Worm (Caenorhabditis elegans) whole organism, L3 larva: ENCODE measurements around the gene nhr-243.

Experiments used
- R02D3.7 ChIP-seq: fragments of 150-350 bp; optimal IDR thresholded peaks from 2 replicates; lab custom pipeline; 2014; ENCODE audit warnings: missing biosample characterization, missing genetic modification characterization
- ZK546.5 ChIP-seq: sonication (generic microtip); optimal IDR thresholded peaks from 2 replicates; lab custom pipeline; 2017; ENCODE audit warnings: missing biosample characterization, missing genetic modification characterization
- aly-2 ChIP-seq: fragments of 150-350 bp; optimal IDR thresholded peaks from 2 replicates; lab custom pipeline; 2014; ENCODE audit warnings: missing biosample characterization, missing genetic modification characterization
- ceh-16 ChIP-seq: sonication (generic microtip); optimal IDR thresholded peaks from 2 replicates; lab custom pipeline; 2017; ENCODE audit warnings: missing biosample characterization, missing genetic modification characterization
- ceh-28 ChIP-seq: fragments of 150-350 bp; optimal IDR thresholded peaks from 2 replicates; lab custom pipeline; 2014; ENCODE audit warnings: missing biosample characterization, missing genetic modification reagents, missing genetic modification characterization
- ceh-82 ChIP-seq: fragments of 150-350 bp; optimal IDR thresholded peaks from 2 replicates; lab custom pipeline; 2014; ENCODE audit warnings: missing biosample characterization, missing genetic modification characterization
- ceh-9 ChIP-seq: sonication (generic microtip); optimal IDR thresholded peaks from 2 replicates; lab custom pipeline; 2018; ENCODE audit warnings: missing biosample characterization, missing genetic modification characterization
- egl-27 ChIP-seq: sonication (generic microtip); optimal IDR thresholded peaks from 4 replicates; lab custom pipeline; 2017; ENCODE audit warnings: missing biosample characterization, missing genetic modification reagents, missing genetic modification characterization
- egl-5 ChIP-seq: fragments of 150-350 bp; optimal IDR thresholded peaks from 2 replicates; lab custom pipeline; 2017; ENCODE audit warnings: missing biosample characterization, missing genetic modification reagents, missing genetic modification characterization, inconsistent platforms
- elt-1 ChIP-seq: fragments of 150-350 bp; optimal IDR thresholded peaks from 2 replicates; lab custom pipeline; 2014; ENCODE audit warnings: missing biosample characterization, missing genetic modification characterization
- elt-2 ChIP-seq: sonication (generic microtip); optimal IDR thresholded peaks from 2 replicates; lab custom pipeline; 2016; ENCODE audit warnings: missing genetic modification reagents, mild to moderate bottlenecking, missing genetic modification characterization, missing compliant biosample characterization
- elt-3 ChIP-seq, 3 experiments: fragments of 150-350 bp in 1 of 3; sonication (generic microtip) in 2 of 3; optimal IDR thresholded peaks; 2 replicates in 2 of 3; 4 replicates in 1 of 3; lab custom pipeline; 2014 to 2017; ENCODE audit warnings: missing biosample characterization in 3 of 3, missing genetic modification characterization in 3 of 3
- fkh-10 ChIP-seq: sonication (generic microtip); optimal IDR thresholded peaks from 2 replicates; lab custom pipeline; 2017; ENCODE audit warnings: missing biosample characterization, missing genetic modification reagents, missing genetic modification characterization
- fos-1 ChIP-seq: fragments of 150-350 bp; optimal IDR thresholded peaks from 2 replicates; lab custom pipeline; 2014; ENCODE audit warnings: missing biosample characterization, missing genetic modification characterization
- hmg-11 ChIP-seq: sonication (generic microtip); optimal IDR thresholded peaks from 2 replicates; lab custom pipeline; 2016; ENCODE audit warnings: missing genetic modification characterization, missing compliant biosample characterization
- jun-1 ChIP-seq: fragments of 150-350 bp; optimal IDR thresholded peaks from 2 replicates; lab custom pipeline; 2014; ENCODE audit warnings: missing biosample characterization, missing genetic modification reagents, missing genetic modification characterization
- lin-15B ChIP-seq: fragments of 150-350 bp; optimal IDR thresholded peaks from 2 replicates; lab custom pipeline; 2014; ENCODE audit warnings: missing biosample characterization, missing genetic modification characterization
- lin-39 ChIP-seq: fragments of 150-350 bp; optimal IDR thresholded peaks from 2 replicates; lab custom pipeline; 2018; ENCODE audit warnings: missing biosample characterization, missing genetic modification reagents, missing genetic modification characterization
- lsy-12 ChIP-seq: sonication (generic microtip); optimal IDR thresholded peaks from 2 replicates; lab custom pipeline; 2016; ENCODE audit warnings: mild to moderate bottlenecking, missing genetic modification characterization, missing compliant biosample characterization
- mml-1 ChIP-seq: fragments of 150-350 bp; sonication (generic microtip); optimal IDR thresholded peaks from 3 replicates; lab custom pipeline; 2014; ENCODE audit warnings: missing biosample characterization, missing genetic modification characterization
- nfya-1 ChIP-seq: sonication (generic microtip); optimal IDR thresholded peaks from 2 replicates; lab custom pipeline; 2017; ENCODE audit warnings: missing genetic modification characterization, mild to moderate bottlenecking, missing compliant biosample characterization, antibody characterized with exemption, moderate library complexity; ENCODE audit not compliant: insufficient read depth
- nhr-11 ChIP-seq: fragments of 150-350 bp; optimal IDR thresholded peaks from 2 replicates; lab custom pipeline; 2014; ENCODE audit warnings: missing biosample characterization, missing genetic modification characterization
- nhr-12 ChIP-seq: fragments of 150-350 bp; optimal IDR thresholded peaks from 2 replicates; lab custom pipeline; 2014; ENCODE audit warnings: missing biosample characterization, missing genetic modification characterization
- nhr-23 ChIP-seq: fragments of 150-350 bp; optimal IDR thresholded peaks from 2 replicates; lab custom pipeline; 2014; ENCODE audit warnings: missing biosample characterization, missing genetic modification reagents, missing genetic modification characterization
- nhr-237 ChIP-seq: fragments of 150-350 bp; optimal IDR thresholded peaks from 2 replicates; lab custom pipeline; 2014; ENCODE audit warnings: missing biosample characterization, missing genetic modification characterization
- nhr-25 ChIP-seq: sonication (generic microtip); optimal IDR thresholded peaks from 2 replicates; lab custom pipeline; 2017; ENCODE audit warnings: missing biosample characterization, missing genetic modification characterization
- nhr-28 ChIP-seq: fragments of 150-350 bp; optimal IDR thresholded peaks from 2 replicates; lab custom pipeline; 2014; ENCODE audit warnings: missing biosample characterization, missing genetic modification characterization
- nhr-43 ChIP-seq: sonication (generic microtip); optimal IDR thresholded peaks from 2 replicates; lab custom pipeline; 2016; ENCODE audit warnings: mild to moderate bottlenecking, missing genetic modification characterization, missing compliant biosample characterization; ENCODE audit not compliant: poor library complexity, severe bottlenecking
- nhr-76 ChIP-seq: fragments of 150-350 bp; sonication (generic microtip); optimal IDR thresholded peaks from 5 replicates; lab custom pipeline; 2014; ENCODE audit warnings: missing biosample characterization, missing genetic modification characterization
- nhr-77 ChIP-seq: fragments of 150-350 bp; optimal IDR thresholded peaks from 2 replicates; lab custom pipeline; 2014; ENCODE audit warnings: missing biosample characterization, missing genetic modification characterization
- pha-4 ChIP-seq: fragments of 150-350 bp; optimal IDR thresholded peaks from 2 replicates; lab custom pipeline; 2014; ENCODE audit warnings: missing biosample characterization, missing genetic modification reagents, missing genetic modification characterization
- pqm-1 ChIP-seq: fragments of 150-350 bp; optimal IDR thresholded peaks from 2 replicates; lab custom pipeline; 2017; ENCODE audit warnings: missing biosample characterization, missing genetic modification characterization, inconsistent platforms
- skn-1 ChIP-seq: fragments of 150-350 bp; optimal IDR thresholded peaks from 2 replicates; lab custom pipeline; 2014; ENCODE audit warnings: missing biosample characterization, missing genetic modification characterization
- snpc-4 ChIP-seq: fragments of 150-350 bp; optimal IDR thresholded peaks from 2 replicates; lab custom pipeline; 2014; ENCODE audit warnings: missing biosample characterization, missing genetic modification characterization
- unc-39 ChIP-seq: sonication (generic microtip); optimal IDR thresholded peaks from 4 replicates; lab custom pipeline; 2017; ENCODE audit warnings: missing biosample characterization, missing genetic modification characterization
- unc-62 ChIP-seq: fragments of 150-350 bp; sonication (generic microtip); optimal IDR thresholded peaks from 4 replicates; lab custom pipeline; 2014; ENCODE audit warnings: missing biosample characterization, missing genetic modification reagents, missing genetic modification characterization
- zag-1 ChIP-seq: fragments of 150-350 bp; optimal IDR thresholded peaks from 2 replicates; lab custom pipeline; 2014; ENCODE audit warnings: missing biosample characterization, missing genetic modification characterization
- ztf-11 ChIP-seq: fragments of 150-350 bp; optimal IDR thresholded peaks from 2 replicates; lab custom pipeline; 2014; ENCODE audit warnings: missing biosample characterization, missing genetic modification characterization

Gene nhr-243

ce11 chrV:18911736-18912135 is 11.4 kb upstream of the nhr-243 start, which contains the start of gene cyp-42A1:
cyp-42A1 (plus strand) TSS chrV:18912036.
- TF ChIP-seq R02D3.7: no peak
- no peak for TF ChIP-seq jun-1 (tag; lab: Kevin White, UChicago)
- TF ChIP-seq lin-39 (tag; lab: Kevin White, UChicago): no peak
- no peak for TF ChIP-seq fos-1 (tag; lab: Kevin White, UChicago)
- no peak for TF ChIP-seq ceh-16
- TF ChIP-seq ceh-82: no peak
- TF ChIP-seq, all 47 proteins: peak for 0

- TF ChIP-seq nhr-43 (no peak), hmg-11 (tag; lab: Kevin White, UChicago) (no peak), zag-1 (tag; lab: Kevin White, UChicago) (no peak), ceh-82 (no peak), unc-62 (no peak), snpc-4 (tag; lab: Kevin White, UChicago) (no peak), egl-27 (tag; lab: Kevin White, UChicago) (no peak), egl-5 (tag; lab: Kevin White, UChicago) (no peak), ceh-28 (tag; lab: Kevin White, UChicago) (no peak), nhr-12 (tag; lab: Kevin White, UChicago) (no peak), elt-3 (tag; optimal IDR thresholded peaks at IDR 0.05; lab: Kevin White, UChicago) (no peak), ceh-16 (no peak)
- TF ChIP-seq, all 47 proteins: peak for 0
Observed at ce11 chrV:18909682-18910081, 9.3 kb upstream of the nhr-243 start.

- TF ChIP-seq mml-1 (tag; lab: Kevin White, UChicago) (no peak), hmg-11 (tag; lab: Kevin White, UChicago) (no peak), pha-4 (tag; lab: Kevin White, UChicago) (no peak), ZK546.5 (tag; lab: Kevin White, UChicago) (no peak), nhr-28 (no peak), elt-1 (tag; lab: Kevin White, UChicago) (peak; percentile 74), ceh-82 (no peak), nhr-77 (no peak), fkh-10 (no peak), snpc-4 (tag; lab: Kevin White, UChicago) (no peak), ceh-16 (no peak), nhr-25 (tag; lab: Kevin White, UChicago) (peak; percentile 52), ztf-11 (tag; lab: Kevin White, UChicago) (no peak), unc-39 (tag; lab: Kevin White, UChicago) (no peak), egl-27 (tag; lab: Kevin White, UChicago) (no peak), elt-3 (tag; optimal IDR thresholded peaks at IDR 0.05; lab: Kevin White, UChicago) (no peak), nhr-76 (no peak)
- TF ChIP-seq, all 47 proteins: peak for 2
Observed at ce11 chrV:18907519-18907918, 7.2 kb upstream of the nhr-243 start.

ce11 chrV:18903472-18903871 is 3.1 kb upstream of the nhr-243 start, which contains the start of gene mihp-2:
mihp-2 (plus strand) TSS chrV:18903772.
- no peak for TF ChIP-seq nfya-1 (tag; lab: Kevin White, UChicago)
- no peak for TF ChIP-seq skn-1 (tag; lab: Kevin White, UChicago)

ce11 chrV:18901530-18901929 is 1.2 kb upstream of the nhr-243 start:
- peak; percentile 42 for TF ChIP-seq pqm-1 (tag; lab: Kevin White, UChicago)
- TF ChIP-seq elt-2 (tag; lab: Kevin White, UChicago): peak; percentile 51
- no peak for TF ChIP-seq jun-1 (tag; lab: Kevin White, UChicago)
- TF ChIP-seq pha-4 (tag; lab: Kevin White, UChicago): peak; percentile 54
- peak; percentile 56 for TF ChIP-seq ceh-28 (tag; lab: Kevin White, UChicago)
- no peak for TF ChIP-seq nhr-43

ce11 chrV:18894924-18895388 is 5.4 kb downstream of the nhr-243 start, which contains the start of gene emb-4:
emb-4 (minus strand) TSS chrV:18894974.
- TF ChIP-seq nfya-1 (tag; lab: Kevin White, UChicago) (peak; percentile 50), snpc-4 (tag; lab: Kevin White, UChicago) (peak; percentile 29), nhr-11 (tag; lab: Kevin White, UChicago) (no peak), nhr-237 (no peak), fos-1 (tag; lab: Kevin White, UChicago) (no peak), ceh-9 (no peak), pha-4 (tag; lab: Kevin White, UChicago) (peak; percentile 42), lsy-12 (tag; lab: Kevin White, UChicago) (peak; percentile 16), lin-15B (tag; lab: Kevin White, UChicago) (peak; percentile 35), jun-1 (tag; lab: Kevin White, UChicago) (peak; percentile 22), hmg-11 (tag; lab: Kevin White, UChicago) (peak; percentile 41), aly-2 (tag; lab: Kevin White, UChicago) (no peak), elt-1 (tag; lab: Kevin White, UChicago) (no peak), ZK546.5 (tag; lab: Kevin White, UChicago) (no peak), nhr-23 (tag; lab: Kevin White, UChicago) (peak; percentile 24)
